Worm (Caenorhabditis elegans) whole organism, late embryonic: Measurements from ENCODE around the gene Y32B12A.5.

Experiments
- C08G9.2 ChIP-seq: sonication (generic microtip); optimal IDR thresholded peaks from 2 replicates; lab custom pipeline; 2016; ENCODE audit warnings: mild to moderate bottlenecking, missing genetic modification characterization, moderate library complexity, missing compliant biosample characterization
- F13H6.1 ChIP-seq: sonication (generic microtip); optimal IDR thresholded peaks from 2 replicates; lab custom pipeline; 2016; ENCODE audit warnings: missing genetic modification characterization, missing compliant biosample characterization
- K09A11.1 ChIP-seq: sonication (generic microtip); optimal IDR thresholded peaks from 2 replicates; lab custom pipeline; 2017; ENCODE audit warnings: antibody characterized with exemption, mild to moderate bottlenecking, missing genetic modification characterization, missing compliant biosample characterization; ENCODE audit not compliant: insufficient read depth
- Y22D7AL.16 ChIP-seq: sonication (generic microtip); optimal IDR thresholded peaks from 2 replicates; lab custom pipeline; 2016; ENCODE audit warnings: missing genetic modification characterization, missing compliant biosample characterization
- ceh-14 ChIP-seq: sonication (generic microtip); optimal IDR thresholded peaks from 2 replicates; lab custom pipeline; 2016; ENCODE audit warnings: missing genotype, missing genetic modification characterization, missing compliant biosample characterization
- ceh-18 ChIP-seq: sonication (generic microtip); optimal IDR thresholded peaks from 2 replicates; lab custom pipeline; 2016; ENCODE audit warnings: missing genetic modification characterization, missing compliant biosample characterization
- ceh-22 ChIP-seq: sonication (generic microtip); optimal IDR thresholded peaks from 2 replicates; lab custom pipeline; 2017; ENCODE audit warnings: missing biosample characterization, missing genetic modification characterization
- ceh-30 ChIP-seq: fragments of 150-350 bp; optimal IDR thresholded peaks from 2 replicates; lab custom pipeline; 2014; ENCODE audit warnings: missing biosample characterization, missing genetic modification characterization
- ceh-31 ChIP-seq: sonication (generic microtip); optimal IDR thresholded peaks from 2 replicates; lab custom pipeline; 2016; ENCODE audit warnings: missing genetic modification characterization, missing compliant biosample characterization
- ceh-34 ChIP-seq: sonication (generic microtip); optimal IDR thresholded peaks from 2 replicates; lab custom pipeline; 2016; ENCODE audit warnings: mild to moderate bottlenecking, missing genetic modification characterization, missing compliant biosample characterization
- ceh-45 ChIP-seq: fragments of 200-800 bp; sonication (Bioruptor generic); IDR thresholded peaks from 2 replicates; pipeline ENCODE4 v1.3.6; 2022; ENCODE audit warnings: missing genetic modification reagents, missing genetic modification characterization, missing compliant biosample characterization
- ceh-48 ChIP-seq: sonication (generic microtip); optimal IDR thresholded peaks from 2 replicates; lab custom pipeline; 2016; ENCODE audit warnings: missing genetic modification characterization, inconsistent platforms, missing compliant biosample characterization
- ceh-9 ChIP-seq: sonication (generic microtip); optimal IDR thresholded peaks from 2 replicates; lab custom pipeline; 2016; ENCODE audit warnings: mild to moderate bottlenecking, missing genetic modification characterization, inconsistent platforms, missing compliant biosample characterization
- dmd-4 ChIP-seq: sonication (generic microtip); optimal IDR thresholded peaks from 2 replicates; lab custom pipeline; 2016; ENCODE audit warnings: borderline replicate concordance, missing genetic modification characterization, missing compliant biosample characterization
- dve-1 ChIP-seq: sonication (generic microtip); optimal IDR thresholded peaks from 2 replicates; lab custom pipeline; 2017; ENCODE audit warnings: antibody characterized with exemption, mild to moderate bottlenecking, missing genetic modification characterization, missing compliant biosample characterization
- elt-4 ChIP-seq: sonication (generic microtip); optimal IDR thresholded peaks from 2 replicates; lab custom pipeline; 2016; ENCODE audit warnings: missing genetic modification characterization, missing compliant biosample characterization
- gmeb-2 ChIP-seq: sonication (generic microtip); optimal IDR thresholded peaks from 2 replicates; lab custom pipeline; 2016; ENCODE audit warnings: missing genetic modification characterization, inconsistent platforms, missing compliant biosample characterization
- hlh-13 ChIP-seq: fragments of 200-800 bp; sonication (Bioruptor generic); optimal IDR thresholded peaks from 2 replicates; lab custom pipeline; 2018; ENCODE audit warnings: mild to moderate bottlenecking, missing genetic modification characterization, missing compliant biosample characterization
- hlh-15 ChIP-seq: sonication (generic microtip); optimal IDR thresholded peaks from 2 replicates; lab custom pipeline; 2016; ENCODE audit warnings: missing genetic modification characterization, missing compliant biosample characterization
- hlh-6 ChIP-seq: sonication (generic microtip); optimal IDR thresholded peaks from 2 replicates; lab custom pipeline; 2016; ENCODE audit warnings: missing genotype, missing genetic modification characterization, missing compliant biosample characterization
- hlh-8 ChIP-seq: sonication (generic microtip); optimal IDR thresholded peaks from 2 replicates; lab custom pipeline; 2016; ENCODE audit warnings: missing genotype, missing genetic modification characterization, missing compliant biosample characterization
- lim-6 ChIP-seq: sonication (generic microtip); optimal IDR thresholded peaks from 2 replicates; lab custom pipeline; 2016; ENCODE audit warnings: missing genetic modification characterization, missing compliant biosample characterization
- lin-11 ChIP-seq: fragments of 200-800 bp; sonication (Bioruptor generic); optimal IDR thresholded peaks from 2 replicates; lab custom pipeline; 2018; ENCODE audit warnings: mild to moderate bottlenecking, missing genetic modification characterization, missing compliant biosample characterization
- madf-2 ChIP-seq: sonication (generic microtip); optimal IDR thresholded peaks from 2 replicates; lab custom pipeline; 2017; ENCODE audit warnings: missing genetic modification characterization, missing compliant biosample characterization
- mec-3 ChIP-seq: sonication (generic microtip); optimal IDR thresholded peaks from 2 replicates; lab custom pipeline; 2016; ENCODE audit warnings: borderline replicate concordance, missing genetic modification characterization, missing compliant biosample characterization
- nfya-1 ChIP-seq: sonication (generic microtip); optimal IDR thresholded peaks from 2 replicates; lab custom pipeline; 2017; ENCODE audit warnings: missing genetic modification characterization, mild to moderate bottlenecking, missing compliant biosample characterization, antibody characterized with exemption, moderate library complexity
- nhr-11 ChIP-seq: fragments of 150-350 bp; optimal IDR thresholded peaks from 2 replicates; lab custom pipeline; 2014; ENCODE audit warnings: missing biosample characterization, missing genetic modification characterization
- pat-9 ChIP-seq: fragments of 200-800 bp; sonication (Bioruptor generic); optimal IDR thresholded peaks from 2 replicates; lab custom pipeline; 2018; ENCODE audit warnings: mild to moderate bottlenecking, missing genetic modification characterization, moderate library complexity, missing compliant biosample characterization
- pha-4 ChIP-seq: fragments of 150-350 bp; optimal IDR thresholded peaks from 2 replicates; lab custom pipeline; 2018; ENCODE audit warnings: missing biosample characterization, missing genetic modification reagents, missing genetic modification characterization
- pros-1 ChIP-seq: fragments of 150-350 bp; optimal IDR thresholded peaks from 2 replicates; lab custom pipeline; 2014; ENCODE audit warnings: missing biosample characterization, missing genetic modification reagents, missing genetic modification characterization
- rnt-1 ChIP-seq: sonication (generic microtip); optimal IDR thresholded peaks from 2 replicates; lab custom pipeline; 2016; ENCODE audit warnings: missing genetic modification characterization, missing compliant biosample characterization
- syd-9 ChIP-seq: sonication (generic microtip); optimal IDR thresholded peaks from 2 replicates; lab custom pipeline; 2016; ENCODE audit warnings: mild to moderate bottlenecking, missing genetic modification characterization, moderate library complexity, missing compliant biosample characterization
- ttx-3 ChIP-seq: sonication (generic microtip); optimal IDR thresholded peaks from 2 replicates; lab custom pipeline; 2016; ENCODE audit warnings: missing genetic modification reagents, missing genetic modification characterization, missing compliant biosample characterization
- unc-3 ChIP-seq, 2 experiments: fragments of 200-800 bp in 1 of 2; sonication (Bioruptor generic) in 1 of 2; sonication (generic microtip) in 1 of 2; conservative IDR thresholded peaks in 1 of 2; optimal IDR thresholded peaks in 1 of 2; 2 replicates each; pipeline versions ENCODE4 v1.3.6 to Lab custom; 2016 to 2022; ENCODE audit warnings: missing compliant biosample characterization in 2 of 2, missing genetic modification characterization in 2 of 2, missing genetic modification reagents in 1 of 2
- unc-42 ChIP-seq: sonication (generic microtip); optimal IDR thresholded peaks from 2 replicates; lab custom pipeline; 2016; ENCODE audit warnings: missing genotype, missing genetic modification characterization, missing compliant biosample characterization
- unc-55 ChIP-seq: sonication (generic microtip); optimal IDR thresholded peaks from 2 replicates; lab custom pipeline; 2017; ENCODE audit warnings: missing biosample characterization, missing genetic modification reagents, missing genetic modification characterization
- zip-5 ChIP-seq: sonication (generic microtip); optimal IDR thresholded peaks from 2 replicates; lab custom pipeline; 2016; ENCODE audit warnings: missing genetic modification characterization, missing compliant biosample characterization

Y32B12A.5 gene

ce11 chrV:16458714-16459113, 28.7 kb downstream of the Y32B12A.5 start, which contains the start of gene str-15:
str-15 (minus strand) TSS chrV:16458814.
- TF ChIP-seq elt-4 (tag; lab: Kevin White, UChicago) (no peak), hlh-13 (no peak), pros-1 (no peak), zip-5 (tag; lab: Kevin White, UChicago) (no peak), ceh-30 (tag; lab: Kevin White, UChicago) (no peak), ceh-14 (tag; lab: Kevin White, UChicago) (no peak)
- TF ChIP-seq, all 69 proteins: peak for 0

ce11 chrV:16455065-16455464, 32.3 kb downstream of the Y32B12A.5 start, which contains the start of gene str-14:
str-14 (minus strand) TSS chrV:16455165.
- TF ChIP-seq lim-6 (tag; lab: Kevin White, UChicago) (no peak), mec-3 (tag; lab: Kevin White, UChicago) (no peak), ceh-45 (no peak), K09A11.1 (tag; lab: Kevin White, UChicago) (no peak), ceh-34 (tag; lab: Kevin White, UChicago) (no peak), nhr-11 (tag; lab: Kevin White, UChicago) (no peak), hlh-8 (tag; lab: Kevin White, UChicago) (no peak), lin-11 (tag; lab: Kevin White, UChicago) (no peak), hlh-6 (tag; lab: Kevin White, UChicago) (no peak), F13H6.1 (tag; lab: Kevin White, UChicago) (no peak), ttx-3 (tag; lab: Kevin White, UChicago) (no peak), nfya-1 (tag; lab: Kevin White, UChicago) (no peak), ceh-48 (no peak), madf-2 (no peak), hlh-13 (no peak)

DNA sequence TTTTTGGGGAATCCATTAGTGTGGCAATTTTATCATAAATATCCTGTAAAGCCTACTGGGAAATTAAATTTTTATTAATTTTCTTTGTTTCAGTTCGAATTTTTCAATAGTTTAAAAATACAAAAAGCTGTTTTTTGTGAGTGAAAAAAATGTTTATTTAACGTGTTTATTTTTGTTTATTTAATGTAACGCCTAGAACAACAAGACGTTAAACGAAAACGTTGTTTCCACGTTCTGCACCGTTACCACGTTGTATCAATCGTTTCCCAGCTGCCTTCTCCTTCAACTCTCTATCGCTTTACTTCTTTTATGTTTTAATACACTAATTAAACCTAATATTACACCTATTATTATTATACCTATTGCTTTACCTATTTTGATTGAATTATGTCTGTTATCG, 39.6 kb downstream of the Y32B12A.5 start, which contains the start of gene T08G3.13:
TSS of gene T08G3.13 (plus strand) at position 301 of the 400 bp plus-strand sequence.
- TF ChIP-seq dmd-4 (tag; lab: Kevin White, UChicago), result no peak
- no peak for TF ChIP-seq unc-55 (GFP tag; lab: Kevin White, UChicago)
- TF ChIP-seq hlh-15 (tag; lab: Kevin White, UChicago), result no peak
- TF ChIP-seq rnt-1, result no peak
- no peak for TF ChIP-seq syd-9
- TF ChIP-seq unc-3 (GFP tag; conservative IDR thresholded peaks at IDR 0.05; lab: Robert Waterston, UW), result no peak
- no peak for TF ChIP-seq unc-3 (tag; optimal IDR thresholded peaks at IDR 0.05; lab: Kevin White, UChicago)

DNA sequence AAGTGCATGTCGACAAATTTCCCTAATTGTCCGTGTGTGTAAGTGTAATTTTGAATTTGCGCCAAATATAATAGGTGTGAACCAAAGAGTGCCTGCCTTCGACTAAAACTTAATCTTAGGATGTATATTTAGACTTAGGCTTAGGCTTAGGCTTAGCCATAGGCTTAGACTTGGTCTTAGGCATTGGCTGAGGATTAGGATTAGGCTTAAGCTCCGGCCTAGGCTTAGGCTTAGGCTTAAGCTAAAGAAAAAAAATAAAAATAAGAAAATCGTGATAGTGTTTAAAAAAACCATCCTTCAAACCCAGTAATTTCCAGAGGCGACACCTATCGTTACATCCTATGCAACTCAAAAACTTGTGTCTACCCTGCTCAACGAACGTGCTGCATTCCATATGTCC, 41.2 kb downstream of the Y32B12A.5 start:
- TF ChIP-seq dve-1 (tag; lab: Kevin White, UChicago) (peak; percentile 70), unc-42 (tag; lab: Kevin White, UChicago) (no peak)

ce11 chrV:16445676-16446075, 41.7 kb downstream of the Y32B12A.5 start, which contains the start of gene T08G3.6:
T08G3.6 (plus strand) TSS chrV:16445976.
- no peak for TF ChIP-seq ceh-18 (tag; lab: Kevin White, UChicago)
- no peak for TF ChIP-seq dmd-4 (tag; lab: Kevin White, UChicago)
- TF ChIP-seq ceh-31 (tag; lab: Kevin White, UChicago), result no peak
- no peak for TF ChIP-seq ceh-34 (tag; lab: Kevin White, UChicago)
- TF ChIP-seq syd-9, result no peak
- no peak for TF ChIP-seq Y22D7AL.16 (tag; lab: Kevin White, UChicago)
- no peak for TF ChIP-seq gmeb-2 (tag; lab: Kevin White, UChicago)
- no peak for TF ChIP-seq unc-42 (tag; lab: Kevin White, UChicago)
- no peak for TF ChIP-seq ceh-22 (tag; lab: Kevin White, UChicago)
- no peak for TF ChIP-seq pat-9 (tag; lab: Kevin White, UChicago)
- TF ChIP-seq ceh-9 (tag; lab: Kevin White, UChicago), result no peak
- TF ChIP-seq C08G9.2, result no peak
- TF ChIP-seq pha-4 (tag; lab: Kevin White, UChicago), result no peak
- no peak for TF ChIP-seq ceh-45
- TF ChIP-seq hlh-8 (tag; lab: Kevin White, UChicago), result no peak
- TF ChIP-seq dve-1 (tag; lab: Kevin White, UChicago), result no peak
